Fruit fly (Drosophila melanogaster): Measurements from ENCODE around the gene CG5509.

- TF ChIP-seq CG8478 (optimal IDR thresholded peaks at IDR 0.05) = no peak
- TF ChIP-seq psq (optimal IDR thresholded peaks at IDR 0.05) = no peak
- TF ChIP-seq Dll (optimal IDR thresholded peaks at IDR 0.05) = no peak
- TF ChIP-seq usp (GFP tag; optimal IDR thresholded peaks at IDR 0.05) = no peak
- TF ChIP-seq pan (optimal IDR thresholded peaks at IDR 0.05) = no peak
- no peak for TF ChIP-seq EcR (GFP tag; optimal IDR thresholded peaks at IDR 0.05)
Observed at dm6 chr3R:12426310-12426653, 26.0 kb upstream of the CG5509 start, which contains the start of gene NANS.

Measured in whole organism.